Fruit fly (Drosophila melanogaster) whole organism, embryonic: ENCODE results near the gene Obp99b.

Experiments used
- ATbp ChIP-seq: fragments of 200-800 bp; sonication (Bioruptor generic); optimal IDR thresholded peaks from 2 replicates; lab custom pipeline; 2017; ENCODE audit warnings: missing biosample characterization, mild to moderate bottlenecking, missing genetic modification characterization, missing genetic modification reagents
- B-H2 ChIP-seq: fragments of 200-800 bp; sonication (Bioruptor generic); optimal IDR thresholded peaks from 2 replicates; lab custom pipeline; 2018; ENCODE audit warnings: missing biosample characterization, mild to moderate bottlenecking, missing genetic modification characterization
- CG12071 ChIP-seq: fragments of 200-800 bp; sonication (Bioruptor generic); optimal IDR thresholded peaks from 3 replicates; lab custom pipeline; 2018; ENCODE audit warnings: missing biosample characterization, mild to moderate bottlenecking, missing genetic modification characterization
- CG15073 ChIP-seq: fragments of 200-800 bp; sonication (Bioruptor generic); optimal IDR thresholded peaks from 2 replicates; lab custom pipeline; 2016; ENCODE audit warnings: missing biosample characterization, missing genetic modification characterization
- CG16813 ChIP-seq: fragments of 200-800 bp; sonication (Bioruptor generic); IDR thresholded peaks from 3 replicates; pipeline ENCODE4 v1.3.6; 2022; ENCODE audit warnings: missing biosample characterization, missing genetic modification characterization; ENCODE audit not compliant: partially characterized antibody
- CG17328 ChIP-seq: fragments of 200-800 bp; sonication (Bioruptor generic); IDR thresholded peaks from 2 replicates; pipeline ENCODE4 v1.3.6; 2022; ENCODE audit warnings: missing biosample characterization, missing genetic modification characterization
- CG1832 ChIP-seq: fragments of 200-800 bp; sonication (Bioruptor generic); optimal IDR thresholded peaks from 2 replicates; lab custom pipeline; 2017; ENCODE audit warnings: missing biosample characterization, mild to moderate bottlenecking, missing genetic modification characterization, inconsistent platforms
- CG2120 ChIP-seq: fragments of 200-800 bp; sonication (Bioruptor generic); optimal IDR thresholded peaks from 3 replicates; lab custom pipeline; 2016; ENCODE audit warnings: missing biosample characterization, missing genetic modification characterization
- CG6654 ChIP-seq: fragments of 200-800 bp; sonication (Bioruptor generic); optimal IDR thresholded peaks from 2 replicates; lab custom pipeline; 2017; ENCODE audit warnings: missing biosample characterization, mild to moderate bottlenecking, missing genetic modification characterization
- CG6854 ChIP-seq: fragments of 200-800 bp; sonication (Bioruptor generic); optimal IDR thresholded peaks from 3 replicates; lab custom pipeline; 2017; ENCODE audit warnings: missing biosample characterization, mild to moderate bottlenecking, missing genetic modification characterization
- CG7372 ChIP-seq: fragments of 200-800 bp; sonication (Bioruptor generic); IDR thresholded peaks from 2 replicates; pipeline ENCODE4 v1.3.6; 2022; ENCODE audit warnings: missing biosample characterization, missing genetic modification characterization
- CG7556 ChIP-seq: fragments of 200-800 bp; sonication (Bioruptor generic); optimal IDR thresholded peaks from 2 replicates; lab custom pipeline; 2017; ENCODE audit warnings: missing biosample characterization, mild to moderate bottlenecking, missing genetic modification characterization
- CG7786 ChIP-seq: fragments of 200-800 bp; sonication (Bioruptor generic); optimal IDR thresholded peaks from 2 replicates; lab custom pipeline; 2016; ENCODE audit warnings: missing biosample characterization, missing genetic modification characterization
- CG7963 ChIP-seq: fragments of 200-800 bp; sonication (Bioruptor generic); IDR thresholded peaks from 3 replicates; pipeline ENCODE4 v1.3.6; 2022; ENCODE audit warnings: missing biosample characterization, missing genetic modification characterization; ENCODE audit not compliant: partially characterized antibody
- CG9609 ChIP-seq: fragments of 200-800 bp; sonication (Bioruptor generic); optimal IDR thresholded peaks from 3 replicates; lab custom pipeline; 2016; ENCODE audit warnings: missing biosample characterization, missing genetic modification characterization
- CG9876 ChIP-seq: fragments of 200-800 bp; sonication (Bioruptor generic); optimal IDR thresholded peaks from 2 replicates; lab custom pipeline; 2016; ENCODE audit warnings: missing biosample characterization, missing genetic modification characterization
- Camta ChIP-seq: fragments of 200-800 bp; sonication (Bioruptor generic); optimal IDR thresholded peaks from 2 replicates; lab custom pipeline; 2016; ENCODE audit warnings: missing biosample characterization, missing genetic modification characterization
- Dbx ChIP-seq: fragments of 200-800 bp; sonication (Bioruptor generic); IDR thresholded peaks from 3 replicates; pipeline ENCODE4 v1.3.6; 2022; ENCODE audit warnings: missing biosample characterization, missing genetic modification characterization
- Dp ChIP-seq: fragments of 200-800 bp; sonication (Bioruptor generic); optimal IDR thresholded peaks from 2 replicates; lab custom pipeline; 2018; ENCODE audit warnings: missing biosample characterization, mild to moderate bottlenecking, missing genetic modification characterization, moderate library complexity
- Hr78 ChIP-seq, 2 experiments: fragments of 200-800 bp in 1 of 2; fragments of >200 bp in 1 of 2; sonication (Bioruptor generic) in 1 of 2; optimal IDR thresholded peaks; 2 replicates each; lab custom pipeline; 2017 to 2019; ENCODE audit warnings: missing biosample characterization in 2 of 2, missing genetic modification characterization in 2 of 2, mild to moderate bottlenecking in 1 of 2, moderate library complexity in 1 of 2
- Kr ChIP-seq: fragments of 200-800 bp; sonication (Bioruptor generic); optimal IDR thresholded peaks from 2 replicates; lab custom pipeline; 2017; ENCODE audit warnings: missing biosample characterization, mild to moderate bottlenecking, missing genetic modification characterization
- Med ChIP-seq: fragments of 200-800 bp; sonication (Bioruptor generic); peaks from one replicate; lab custom pipeline; 2016; ENCODE audit warnings: missing biosample characterization, missing genetic modification characterization, mild to moderate bottlenecking, inconsistent platforms, moderate library complexity
- Nf-YA ChIP-seq: fragments of 200-800 bp; sonication (Bioruptor generic); IDR thresholded peaks from 2 replicates; pipeline ENCODE4 v1.3.6; 2022; ENCODE audit warnings: missing biosample characterization, missing genetic modification characterization
- Nf-YB ChIP-seq: fragments of 200-800 bp; sonication (Bioruptor generic); optimal IDR thresholded peaks from 3 replicates; lab custom pipeline; 2019; ENCODE audit warnings: missing biosample characterization, mild to moderate bottlenecking, missing genetic modification characterization, moderate library complexity
- PHDP ChIP-seq: fragments of 200-800 bp; sonication (Bioruptor generic); optimal IDR thresholded peaks from 3 replicates; lab custom pipeline; 2018; ENCODE audit warnings: missing biosample characterization, mild to moderate bottlenecking, missing genetic modification characterization, moderate library complexity
- Scr ChIP-seq: fragments of 200-800 bp; sonication (Bioruptor generic); IDR thresholded peaks from 2 replicates; pipeline ENCODE4 v1.3.6; 2022; ENCODE audit warnings: missing biosample characterization, missing genetic modification characterization; ENCODE audit not compliant: partially characterized antibody
- Xrp1 ChIP-seq: fragments of 200-800 bp; sonication (Bioruptor generic); IDR thresholded peaks from 2 replicates; pipeline ENCODE4 v1.3.6; 2022; ENCODE audit warnings: missing biosample characterization, missing genetic modification characterization
- bigmax ChIP-seq: fragments of 200-800 bp; sonication (Bioruptor generic); optimal IDR thresholded peaks from 2 replicates; lab custom pipeline; 2018; ENCODE audit warnings: missing biosample characterization, mild to moderate bottlenecking, missing genetic modification characterization
- cato ChIP-seq: fragments of 200-800 bp; sonication (Bioruptor generic); optimal IDR thresholded peaks from 2 replicates; lab custom pipeline; 2016; ENCODE audit warnings: missing biosample characterization, missing genetic modification characterization, borderline replicate concordance
- chm ChIP-seq: fragments of 200-800 bp; sonication (Bioruptor generic); IDR thresholded peaks from 2 replicates; pipeline ENCODE4 v1.3.6; 2022; ENCODE audit warnings: missing biosample characterization, missing genetic modification characterization
- crp ChIP-seq, 2 experiments: fragments of 200-800 bp; sonication (Bioruptor generic); optimal IDR thresholded peaks; 2 replicates in 1 of 2; 3 replicates in 1 of 2; lab custom pipeline; 2017; ENCODE audit warnings: missing biosample characterization in 2 of 2, missing genetic modification characterization in 2 of 2, mild to moderate bottlenecking in 1 of 2, moderate library complexity in 1 of 2
- dmrt99B ChIP-seq: fragments of 200-800 bp; sonication (Bioruptor generic); optimal IDR thresholded peaks from 2 replicates; lab custom pipeline; 2018; ENCODE audit warnings: missing biosample characterization, mild to moderate bottlenecking, missing genetic modification characterization, moderate library complexity
- esg ChIP-seq: fragments of 200-800 bp; sonication (Bioruptor generic); conservative IDR thresholded peaks from 2 replicates; pipeline ENCODE4 v1.3.6; 2022; ENCODE audit warnings: missing biosample characterization, missing genetic modification characterization
- exex ChIP-seq: fragments of 200-800 bp; sonication (Bioruptor generic); optimal IDR thresholded peaks from 4 replicates; lab custom pipeline; 2018; ENCODE audit warnings: missing biosample characterization, mild to moderate bottlenecking, missing genetic modification characterization, moderate library complexity
- ftz-f1 ChIP-seq: fragments of 200-800 bp; sonication (Bioruptor generic); optimal IDR thresholded peaks from 2 replicates; lab custom pipeline; 2016; ENCODE audit warnings: missing biosample characterization, missing genetic modification characterization
- inv ChIP-seq: fragments of 200-800 bp; sonication (Bioruptor generic); IDR thresholded peaks from 2 replicates; pipeline ENCODE4 v1.3.6; 2022; ENCODE audit warnings: missing biosample characterization, missing genetic modification characterization; ENCODE audit not compliant: partially characterized antibody
- lola ChIP-seq, 3 experiments: fragments of >200 bp in 2 of 3; fragments of 200-800 bp in 1 of 3; sonication (Bioruptor generic) in 1 of 3; optimal IDR thresholded peaks; 2 replicates each; lab custom pipeline; 2017 to 2019; ENCODE audit warnings: missing biosample characterization in 3 of 3, missing genetic modification characterization in 3 of 3, mild to moderate bottlenecking in 1 of 3, moderate library complexity in 1 of 3
- nau ChIP-seq: fragments of 200-800 bp; sonication (Bioruptor generic); optimal IDR thresholded peaks from 3 replicates; lab custom pipeline; 2017; ENCODE audit warnings: missing biosample characterization, mild to moderate bottlenecking, missing genetic modification characterization, missing genetic modification reagents
- nerfin-1 ChIP-seq: fragments of 200-800 bp; sonication (Bioruptor generic); optimal IDR thresholded peaks from 3 replicates; lab custom pipeline; 2019; ENCODE audit warnings: missing biosample characterization, mild to moderate bottlenecking, missing genetic modification characterization, moderate library complexity
- otp ChIP-seq: fragments of 200-800 bp; sonication (Bioruptor generic); IDR thresholded peaks from 3 replicates; pipeline ENCODE4, ENCODE4 v1.3.6; 2022; ENCODE audit warnings: missing biosample characterization, missing genetic modification characterization
- pan ChIP-seq, 4 experiments: fragments of >200 bp in 3 of 4; fragments of 200-800 bp in 1 of 4; sonication (Bioruptor generic) in 1 of 4; optimal IDR thresholded peaks in 3 of 4; IDR thresholded peaks in 1 of 4; 2 replicates each; pipeline versions ENCODE4 v1.3.6 to Lab custom; 2017 to 2022; ENCODE audit warnings: missing biosample characterization in 2 of 4, missing genetic modification characterization in 2 of 4, mixed read lengths in 1 of 4
- pum ChIP-seq: fragments of 200-800 bp; sonication (Bioruptor generic); optimal IDR thresholded peaks from 2 replicates; lab custom pipeline; 2016; ENCODE audit warnings: missing biosample characterization, missing genetic modification characterization
- pzg ChIP-seq: fragments of 200-800 bp; sonication (Bioruptor generic); optimal IDR thresholded peaks from 3 replicates; lab custom pipeline; 2018; ENCODE audit warnings: missing biosample characterization, mild to moderate bottlenecking, missing genetic modification characterization, moderate library complexity
- ranshi ChIP-seq: fragments of 200-800 bp; sonication (Bioruptor generic); IDR thresholded peaks from 2 replicates; pipeline ENCODE4 v1.3.6; 2022; ENCODE audit warnings: missing biosample characterization, missing genetic modification characterization
- ro ChIP-seq: fragments of 200-800 bp; sonication (Bioruptor generic); IDR thresholded peaks from 2 replicates; pipeline ENCODE4 v1.3.6; 2022; ENCODE audit warnings: missing biosample characterization, missing genetic modification characterization
- sima ChIP-seq: fragments of 200-800 bp; sonication (Bioruptor generic); optimal IDR thresholded peaks from 2 replicates; lab custom pipeline; 2016; ENCODE audit warnings: missing biosample characterization, missing genetic modification characterization
- slbo ChIP-seq: fragments of 200-800 bp; sonication (Bioruptor generic); IDR thresholded peaks from 2 replicates; pipeline ENCODE4 v1.3.6; 2022; ENCODE audit warnings: missing biosample characterization, missing genetic modification characterization
- tx ChIP-seq: fragments of 200-800 bp; sonication (Bioruptor generic); optimal IDR thresholded peaks from 2 replicates; lab custom pipeline; 2016; ENCODE audit warnings: missing biosample characterization, missing genetic modification characterization

Gene Obp99b

dm6 chr3R:29736678-29737093 lies 20.0 kb upstream of the Obp99b start, which contains the start of the genes CG7601 and CIA30 (continued):
- TF ChIP-seq ranshi (peak; percentile 100), pan (optimal IDR thresholded peaks at IDR 0.05; lab: Kevin White, UChicago) (no peak), pan (GFP tag; optimal IDR thresholded peaks at IDR 0.05 in 1 of 2, IDR thresholded peaks at IDR 0.05 in 1 of 2) (peak in 1 of 2 experiments; percentile 100), esg (GFP tag; lab: Robert Waterston, UW) (peak; percentile 100), crp (GFP tag; optimal IDR thresholded peaks at IDR 0.05; lab: Kevin White, UChicago) (peak; percentile 85 to 97), dmrt99B (tag; lab: Kevin White, UChicago) (peak; percentile 97), CG1832 (GFP tag; lab: Kevin White, UChicago) (no peak), pum (GFP tag; lab: Kevin White, UChicago) (peak; percentile 99), Nf-YA (GFP tag; lab: Robert Waterston, UW) (peak; percentile 100), exex (tag; lab: Kevin White, UChicago) (peak; percentile 96), PHDP (tag; lab: Kevin White, UChicago) (peak; percentile 96), Xrp1 (GFP tag; lab: Robert Waterston, UW) (peak; percentile 100), ro (GFP tag; lab: Robert Waterston, UW) (peak; percentile 100), inv (GFP tag; lab: Robert Waterston, UW) (no peak), CG7963 (GFP tag; lab: Robert Waterston, UW) (no peak), Scr (GFP tag; lab: Robert Waterston, UW) (peak; percentile 29; the same call in 1 of the 2 replicates), tx (GFP tag; lab: Kevin White, UChicago) (peak; percentile 98), Dp (GFP tag; lab: Kevin White, UChicago) (peak; percentile 20), lola (GFP tag; optimal IDR thresholded peaks at IDR 0.05; lab: Kevin White, UChicago) (peak in 1 of 3 experiments; percentile 93), ATbp (GFP tag; lab: Kevin White, UChicago) (peak; percentile 96), CG9876 (GFP tag; lab: Kevin White, UChicago) (peak; percentile 99), otp (GFP tag; lab: Robert Waterston, UW) (peak; percentile 100), B-H2 (GFP tag; lab: Kevin White, UChicago) (peak; percentile 98), CG6854 (GFP tag; lab: Kevin White, UChicago) (peak; percentile 94), ftz-f1 (GFP tag; lab: Kevin White, UChicago) (peak; percentile 78), CG9609 (peak; percentile 98), Dbx (GFP tag; lab: Robert Waterston, UW) (peak; percentile 100), pzg (GFP tag; lab: Kevin White, UChicago) (peak; percentile 73), CG7556 (peak; percentile 96), CG17328 (GFP tag; lab: Robert Waterston, UW) (peak; percentile 99), bigmax (peak; percentile 70), Kr (GFP tag; lab: Kevin White, UChicago) (peak; percentile 47), slbo (GFP tag; lab: Robert Waterston, UW) (peak; percentile 100), nerfin-1 (peak; percentile 95), CG15073 (peak; percentile 88), CG12071 (GFP tag; lab: Kevin White, UChicago) (peak; percentile 98), nau (GFP tag; lab: Kevin White, UChicago) (no peak), Hr78 (GFP tag; optimal IDR thresholded peaks at IDR 0.05; lab: Kevin White, UChicago) (peak in 1 of 2 experiments; percentile 94), sima (peak; percentile 97), chm (peak; percentile 100), CG6654 (GFP tag; lab: Kevin White, UChicago) (peak; percentile 92), cato (GFP tag; lab: Kevin White, UChicago) (peak; percentile 94), Med (GFP tag; lab: Kevin White, UChicago) (peak; percentile 100), CG2120 (GFP tag; lab: Kevin White, UChicago) (peak; percentile 99), CG16813 (0 out of 3 replicates have a peak, but pooled peaks have one; percentile 32), Nf-YB (GFP tag; lab: Kevin White, UChicago) (peak; percentile 81), Camta (peak; percentile 99), CG7786 (peak; percentile 99), CG7372 (peak; percentile 100)
